Worm (Caenorhabditis elegans) whole organism, late embryonic: ENCODE measurements around the gene K10C9.4.
A peak's percentile ranks its signal among the peaks of the same experiment; 100 is the strongest.

ENCODE experiments used
- C08G9.2 ChIP-seq: sonication (generic microtip); optimal IDR thresholded peaks from 2 replicates; lab custom pipeline; 2016; ENCODE audit warnings: mild to moderate bottlenecking, missing genetic modification characterization, moderate library complexity, missing compliant biosample characterization
- C38D4.7 ChIP-seq: fragments of 200-800 bp; sonication (Bioruptor generic); optimal IDR thresholded peaks from 2 replicates; lab custom pipeline; 2018; ENCODE audit warnings: mild to moderate bottlenecking, missing genetic modification characterization, moderate library complexity, missing compliant biosample characterization
- K02D7.2 ChIP-seq: sonication (generic microtip); optimal IDR thresholded peaks from 2 replicates; lab custom pipeline; 2017; ENCODE audit warnings: mild to moderate bottlenecking, missing genetic modification characterization, missing compliant biosample characterization
- K09A11.1 ChIP-seq: sonication (generic microtip); optimal IDR thresholded peaks from 2 replicates; lab custom pipeline; 2017; ENCODE audit warnings: antibody characterized with exemption, mild to moderate bottlenecking, missing genetic modification characterization, missing compliant biosample characterization; ENCODE audit not compliant: insufficient read depth
- T23F11.4 ChIP-seq: fragments of 200-800 bp; sonication (Bioruptor generic); optimal IDR thresholded peaks from 2 replicates; lab custom pipeline; 2018; ENCODE audit warnings: mild to moderate bottlenecking, missing genetic modification characterization, missing compliant biosample characterization
- ahr-1 ChIP-seq: sonication (generic microtip); optimal IDR thresholded peaks from 2 replicates; lab custom pipeline; 2016; ENCODE audit warnings: missing genetic modification characterization, missing compliant biosample characterization
- ceh-14 ChIP-seq: sonication (generic microtip); optimal IDR thresholded peaks from 2 replicates; lab custom pipeline; 2016; ENCODE audit warnings: missing genotype, missing genetic modification characterization, missing compliant biosample characterization
- ceh-18 ChIP-seq: sonication (generic microtip); optimal IDR thresholded peaks from 2 replicates; lab custom pipeline; 2016; ENCODE audit warnings: missing genetic modification characterization, missing compliant biosample characterization
- ceh-19 ChIP-seq: fragments of 200-800 bp; sonication (Bioruptor generic); optimal IDR thresholded peaks from 2 replicates; lab custom pipeline; 2018; ENCODE audit warnings: mild to moderate bottlenecking, missing genetic modification characterization, missing compliant biosample characterization
- ceh-22 ChIP-seq: sonication (generic microtip); optimal IDR thresholded peaks from 2 replicates; lab custom pipeline; 2017; ENCODE audit warnings: missing biosample characterization, missing genetic modification characterization
- ceh-30 ChIP-seq: fragments of 150-350 bp; optimal IDR thresholded peaks from 2 replicates; lab custom pipeline; 2014; ENCODE audit warnings: missing biosample characterization, missing genetic modification characterization
- ceh-31 ChIP-seq: sonication (generic microtip); optimal IDR thresholded peaks from 2 replicates; lab custom pipeline; 2016; ENCODE audit warnings: missing genetic modification characterization, missing compliant biosample characterization
- ceh-48 ChIP-seq: sonication (generic microtip); optimal IDR thresholded peaks from 2 replicates; lab custom pipeline; 2016; ENCODE audit warnings: missing genetic modification characterization, inconsistent platforms, missing compliant biosample characterization
- dmd-4 ChIP-seq: sonication (generic microtip); optimal IDR thresholded peaks from 2 replicates; lab custom pipeline; 2016; ENCODE audit warnings: borderline replicate concordance, missing genetic modification characterization, missing compliant biosample characterization
- dve-1 ChIP-seq: sonication (generic microtip); optimal IDR thresholded peaks from 2 replicates; lab custom pipeline; 2017; ENCODE audit warnings: antibody characterized with exemption, mild to moderate bottlenecking, missing genetic modification characterization, missing compliant biosample characterization
- elt-2 ChIP-seq: sonication (generic microtip); optimal IDR thresholded peaks from 2 replicates; lab custom pipeline; 2016; ENCODE audit warnings: missing genetic modification reagents, missing genetic modification characterization, missing compliant biosample characterization
- eyg-1 ChIP-seq: sonication (generic microtip); optimal IDR thresholded peaks from 2 replicates; lab custom pipeline; 2016; ENCODE audit warnings: missing genotype, missing genetic modification characterization, missing compliant biosample characterization
- fax-1 ChIP-seq: sonication (generic microtip); optimal IDR thresholded peaks from 2 replicates; lab custom pipeline; 2016; ENCODE audit warnings: missing genotype, missing genetic modification characterization, missing compliant biosample characterization
- hlh-13 ChIP-seq: fragments of 200-800 bp; sonication (Bioruptor generic); optimal IDR thresholded peaks from 2 replicates; lab custom pipeline; 2018; ENCODE audit warnings: mild to moderate bottlenecking, missing genetic modification characterization, missing compliant biosample characterization
- hlh-15 ChIP-seq: sonication (generic microtip); optimal IDR thresholded peaks from 2 replicates; lab custom pipeline; 2016; ENCODE audit warnings: missing genetic modification characterization, missing compliant biosample characterization
- hlh-6 ChIP-seq: sonication (generic microtip); optimal IDR thresholded peaks from 2 replicates; lab custom pipeline; 2016; ENCODE audit warnings: missing genotype, missing genetic modification characterization, missing compliant biosample characterization
- hlh-8 ChIP-seq: sonication (generic microtip); optimal IDR thresholded peaks from 2 replicates; lab custom pipeline; 2016; ENCODE audit warnings: missing genotype, missing genetic modification characterization, missing compliant biosample characterization
- madf-2 ChIP-seq: sonication (generic microtip); optimal IDR thresholded peaks from 2 replicates; lab custom pipeline; 2017; ENCODE audit warnings: missing genetic modification characterization, missing compliant biosample characterization
- nhr-232 ChIP-seq: sonication (generic microtip); optimal IDR thresholded peaks from 2 replicates; lab custom pipeline; 2016; ENCODE audit warnings: missing genetic modification characterization, missing compliant biosample characterization
- npax-4 ChIP-seq: sonication (generic microtip); optimal IDR thresholded peaks from 2 replicates; lab custom pipeline; 2016; ENCODE audit warnings: missing genetic modification characterization, missing compliant biosample characterization
- odd-2 ChIP-seq: sonication (generic microtip); optimal IDR thresholded peaks from 2 replicates; lab custom pipeline; 2017; ENCODE audit warnings: antibody characterized with exemption, mild to moderate bottlenecking, missing genetic modification characterization, missing compliant biosample characterization
- pag-3 ChIP-seq: sonication (generic microtip); optimal IDR thresholded peaks from 2 replicates; lab custom pipeline; 2016; ENCODE audit warnings: missing compliant biosample characterization, missing genetic modification characterization, borderline replicate concordance
- pat-9 ChIP-seq: fragments of 200-800 bp; sonication (Bioruptor generic); optimal IDR thresholded peaks from 2 replicates; lab custom pipeline; 2018; ENCODE audit warnings: mild to moderate bottlenecking, missing genetic modification characterization, moderate library complexity, missing compliant biosample characterization
- pax-1 ChIP-seq: fragments of 150-350 bp; optimal IDR thresholded peaks from 2 replicates; lab custom pipeline; 2014; ENCODE audit warnings: missing biosample characterization, missing genetic modification characterization
- pha-2 ChIP-seq: sonication (generic microtip); optimal IDR thresholded peaks from 2 replicates; lab custom pipeline; 2017; ENCODE audit warnings: mild to moderate bottlenecking, missing genetic modification characterization, missing compliant biosample characterization
- pha-4 ChIP-seq: fragments of 150-350 bp; optimal IDR thresholded peaks from 2 replicates; lab custom pipeline; 2018; ENCODE audit warnings: missing biosample characterization, missing genetic modification reagents, missing genetic modification characterization
- ref-2 ChIP-seq: sonication (generic microtip); optimal IDR thresholded peaks from 2 replicates; lab custom pipeline; 2016; ENCODE audit warnings: missing genetic modification characterization, missing compliant biosample characterization
- rnt-1 ChIP-seq: sonication (generic microtip); optimal IDR thresholded peaks from 2 replicates; lab custom pipeline; 2016; ENCODE audit warnings: missing genetic modification characterization, missing compliant biosample characterization
- sdc-2 ChIP-seq: sonication (generic microtip); optimal IDR thresholded peaks from 2 replicates; lab custom pipeline; 2016; ENCODE audit warnings: missing genotype, missing genetic modification characterization, missing compliant biosample characterization
- syd-9 ChIP-seq: sonication (generic microtip); optimal IDR thresholded peaks from 2 replicates; lab custom pipeline; 2016; ENCODE audit warnings: mild to moderate bottlenecking, missing genetic modification characterization, moderate library complexity, missing compliant biosample characterization
- tbx-2 ChIP-seq: sonication (generic microtip); optimal IDR thresholded peaks from 2 replicates; lab custom pipeline; 2016; ENCODE audit warnings: missing genetic modification characterization, missing compliant biosample characterization
- unc-42 ChIP-seq: sonication (generic microtip); optimal IDR thresholded peaks from 2 replicates; lab custom pipeline; 2016; ENCODE audit warnings: missing genotype, missing genetic modification characterization, missing compliant biosample characterization
- unc-55 ChIP-seq: sonication (generic microtip); optimal IDR thresholded peaks from 2 replicates; lab custom pipeline; 2017; ENCODE audit warnings: missing biosample characterization, missing genetic modification reagents, missing genetic modification characterization
- unc-86 ChIP-seq: sonication (generic microtip); optimal IDR thresholded peaks from 2 replicates; lab custom pipeline; 2016; ENCODE audit warnings: missing genetic modification characterization, missing compliant biosample characterization
- ztf-16 ChIP-seq: sonication (generic microtip); optimal IDR thresholded peaks from 2 replicates; lab custom pipeline; 2017; ENCODE audit warnings: missing genetic modification characterization, missing compliant biosample characterization

The K10C9.4 gene

DNA sequence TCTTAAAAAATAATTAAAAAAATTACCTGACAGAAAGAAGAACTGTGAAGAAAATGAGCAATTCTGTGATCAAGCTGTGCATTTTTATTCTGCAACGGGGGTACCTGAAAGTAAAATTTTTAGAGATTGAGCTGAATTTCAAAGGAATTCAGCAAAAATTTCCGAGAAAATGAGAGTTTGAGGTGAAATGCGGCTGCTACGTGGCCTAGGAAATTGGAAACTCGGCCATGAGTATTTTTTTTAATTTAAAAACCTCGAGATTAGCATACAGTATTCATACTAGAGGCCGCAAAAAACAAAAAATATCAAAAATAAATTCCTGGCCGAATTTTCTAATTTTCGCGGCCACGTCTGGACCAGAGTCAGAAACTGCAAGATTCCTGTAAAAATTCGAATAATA, 19.5 kb downstream of the K10C9.4 start, which contains the start of gene flp-34:
flp-34 (minus strand) TSS at position 101 of the 400 bp plus-strand sequence.
- TF ChIP-seq hlh-6 (tag; lab: Kevin White, UChicago) (no peak), C08G9.2 (tag; lab: Kevin White, UChicago) (no peak), nhr-232 (no peak), pag-3 (tag; lab: Kevin White, UChicago) (no peak), ceh-31 (no peak), hlh-15 (no peak), hlh-13 (GFP tag; lab: Kevin White, UChicago) (no peak), C38D4.7 (GFP tag; lab: Kevin White, UChicago) (no peak), pha-4 (tag; lab: Kevin White, UChicago) (no peak), rnt-1 (tag; lab: Kevin White, UChicago) (no peak), npax-4 (no peak), ceh-18 (tag; lab: Kevin White, UChicago) (no peak), pax-1 (tag; lab: Kevin White, UChicago) (no peak), sdc-2 (tag; lab: Kevin White, UChicago) (no peak), fax-1 (tag; lab: Kevin White, UChicago) (no peak), dve-1 (tag; lab: Kevin White, UChicago) (no peak)

DNA sequence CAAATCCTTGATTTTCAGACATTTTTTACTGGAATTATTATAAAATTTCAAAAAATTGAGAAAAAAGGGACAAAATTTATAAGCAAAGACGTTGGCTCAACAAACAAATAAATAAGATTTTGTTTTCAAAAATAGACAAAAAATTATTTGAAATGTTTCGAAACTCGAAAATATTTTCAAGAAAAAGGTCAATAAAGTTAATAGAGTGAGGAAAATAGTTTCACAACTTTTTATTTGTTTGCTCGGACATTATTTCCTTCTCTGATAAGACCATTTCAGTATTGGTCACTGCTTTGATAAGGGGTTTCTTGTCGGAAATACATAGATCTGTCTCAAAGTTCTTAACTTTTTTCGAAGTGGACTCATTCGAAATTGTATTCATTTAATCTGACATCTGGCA, 25.8 kb downstream of the K10C9.4 start, which contains the start of gene R09A1.3:
R09A1.3 (minus strand) TSS at position 31 of the 400 bp plus-strand sequence.
- TF ChIP-seq elt-2 (tag; lab: Kevin White, UChicago) (peak; percentile 26), ceh-22 (tag; lab: Kevin White, UChicago) (no peak), ceh-14 (tag; lab: Kevin White, UChicago) (no peak)

DNA sequence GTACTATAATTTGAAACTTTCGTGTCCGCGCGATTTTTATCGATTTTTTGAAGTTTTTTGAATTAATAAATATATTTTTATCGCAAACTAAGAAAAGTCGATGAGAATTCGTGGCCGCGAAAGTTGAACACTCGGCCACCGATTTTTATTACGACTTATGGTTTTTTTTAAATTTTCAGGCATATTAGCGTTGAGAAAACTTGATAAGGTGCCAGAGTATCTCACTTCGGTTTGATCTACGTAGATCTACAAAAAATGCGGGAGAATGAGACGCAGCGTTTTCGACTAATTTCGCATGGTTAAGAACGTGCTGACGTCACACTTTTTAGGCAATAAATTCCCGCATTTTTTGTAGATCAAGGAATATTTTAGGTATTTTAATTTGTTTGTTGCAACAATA, 29.4 kb downstream of the K10C9.4 start, which contains the start of gene pei-2:
pei-2 (minus strand) TSS at position 101 of the 400 bp plus-strand sequence.
- no peak for TF ChIP-seq ceh-30 (tag; lab: Kevin White, UChicago)
- TF ChIP-seq unc-42: no peak
- no peak for TF ChIP-seq unc-55 (GFP tag; lab: Kevin White, UChicago)
- no peak for TF ChIP-seq pha-2
- no peak for TF ChIP-seq pax-1 (tag; lab: Kevin White, UChicago)
- no peak for TF ChIP-seq ceh-48 (tag; lab: Kevin White, UChicago)
- no peak for TF ChIP-seq K09A11.1 (tag; lab: Kevin White, UChicago)
- no peak for TF ChIP-seq ceh-19 (GFP tag; lab: Kevin White, UChicago)
- TF ChIP-seq pat-9 (tag; lab: Kevin White, UChicago): no peak
- TF ChIP-seq odd-2 (tag; lab: Kevin White, UChicago): no peak
- no peak for TF ChIP-seq ref-2 (tag; lab: Kevin White, UChicago)
- no peak for TF ChIP-seq hlh-8 (tag; lab: Kevin White, UChicago)
- TF ChIP-seq T23F11.4 (GFP tag; lab: Kevin White, UChicago): no peak
- TF ChIP-seq pha-4 (tag; lab: Kevin White, UChicago): no peak
- TF ChIP-seq C38D4.7 (GFP tag; lab: Kevin White, UChicago): no peak
- no peak for TF ChIP-seq eyg-1
- TF ChIP-seq madf-2 (tag; lab: Kevin White, UChicago): no peak
- TF ChIP-seq ahr-1 (tag; lab: Kevin White, UChicago): no peak
- TF ChIP-seq pag-3 (tag; lab: Kevin White, UChicago): no peak
- no peak for TF ChIP-seq dmd-4 (tag; lab: Kevin White, UChicago)

DNA sequence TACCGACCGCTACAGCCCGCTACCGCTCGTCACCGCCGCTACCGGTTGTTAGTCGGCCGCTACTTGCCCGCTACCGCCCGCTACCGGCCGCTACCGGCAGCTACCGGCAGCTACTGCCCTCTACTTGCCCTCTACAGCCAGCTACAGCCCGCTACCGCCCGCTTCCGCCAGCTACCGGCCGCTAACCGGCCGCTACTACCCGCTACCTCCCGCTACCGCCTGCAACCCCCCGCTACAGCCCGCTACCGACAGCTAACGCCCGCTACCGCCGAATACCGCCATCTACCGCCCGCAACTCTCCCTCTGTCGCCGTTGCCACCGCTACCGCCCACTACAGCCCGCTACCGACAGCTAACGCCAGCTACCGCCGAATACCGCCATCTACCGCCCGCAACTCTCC, 31.4 kb downstream of the K10C9.4 start:
- TF ChIP-seq odd-2 (tag; lab: Kevin White, UChicago) (no peak), K09A11.1 (tag; lab: Kevin White, UChicago) (no peak), K02D7.2 (no peak), syd-9 (no peak), unc-86 (tag; lab: Kevin White, UChicago) (no peak), ztf-16 (tag; lab: Kevin White, UChicago) (no peak), dve-1 (tag; lab: Kevin White, UChicago) (no peak), rnt-1 (tag; lab: Kevin White, UChicago) (no peak), ref-2 (tag; lab: Kevin White, UChicago) (no peak), unc-55 (GFP tag; lab: Kevin White, UChicago) (no peak), tbx-2 (no peak), ceh-19 (GFP tag; lab: Kevin White, UChicago) (no peak), ceh-18 (tag; lab: Kevin White, UChicago) (no peak)
